Fruit fly (Drosophila melanogaster) whole organism, prepupa: ENCODE measurements around the gene GCS1.
A peak's percentile ranks its signal among the peaks of the same experiment; 100 is the strongest.

Experiments
- Blimp-1 ChIP-seq: fragments of 200-800 bp; sonication (Bioruptor generic); optimal IDR thresholded peaks from 3 replicates; lab custom pipeline; 2017; ENCODE audit warnings: missing biosample characterization, missing genetic modification characterization, mild to moderate bottlenecking, moderate library complexity, missing genetic modification reagents
- CG10631 ChIP-seq: fragments of 200-800 bp; sonication (Bioruptor generic); optimal IDR thresholded peaks from 2 replicates; lab custom pipeline; 2016; ENCODE audit warnings: missing biosample characterization, missing genetic modification characterization
- CG10669 ChIP-seq: fragments of 200-800 bp; sonication (Bioruptor generic); optimal IDR thresholded peaks from 3 replicates; lab custom pipeline; 2018; ENCODE audit warnings: missing biosample characterization, mild to moderate bottlenecking, missing genetic modification characterization, moderate library complexity
- CG11762 ChIP-seq: fragments of 200-800 bp; sonication (Bioruptor generic); optimal IDR thresholded peaks from 3 replicates; lab custom pipeline; 2016; ENCODE audit warnings: missing biosample characterization, missing genetic modification characterization; ENCODE audit not compliant: insufficient read depth
- CG11902 ChIP-seq: fragments of 200-800 bp; sonication (Bioruptor generic); optimal IDR thresholded peaks from 3 replicates; lab custom pipeline; 2016; ENCODE audit warnings: missing biosample characterization, missing genetic modification characterization
- CG15336 ChIP-seq: fragments of 200-800 bp; sonication (Bioruptor generic); IDR thresholded peaks from 2 replicates; pipeline ENCODE4 v1.3.6; 2022; ENCODE audit warnings: missing biosample characterization, missing genetic modification characterization
- CG1621 ChIP-seq: fragments of 200-800 bp; sonication (Bioruptor generic); optimal IDR thresholded peaks from 3 replicates; lab custom pipeline; 2018; ENCODE audit warnings: missing biosample characterization, mild to moderate bottlenecking, missing genetic modification characterization
- CG16779 ChIP-seq: fragments of 200-800 bp; sonication (Bioruptor generic); optimal IDR thresholded peaks from 3 replicates; lab custom pipeline; 2017; ENCODE audit warnings: missing biosample characterization, mild to moderate bottlenecking, missing genetic modification characterization
- CG3032 ChIP-seq: fragments of 200-800 bp; optimal IDR thresholded peaks from 2 replicates; lab custom pipeline; 2019; ENCODE audit warnings: missing biosample characterization, mild to moderate bottlenecking, missing genetic modification characterization, moderate library complexity
- CG32006 ChIP-seq: fragments of 200-800 bp; sonication (Bioruptor generic); optimal IDR thresholded peaks from 3 replicates; lab custom pipeline; 2017; ENCODE audit warnings: missing biosample characterization, mild to moderate bottlenecking, missing genetic modification characterization
- CG3919 ChIP-seq: fragments of 200-800 bp; sonication (Bioruptor generic); optimal IDR thresholded peaks from 3 replicates; lab custom pipeline; 2016; ENCODE audit warnings: missing biosample characterization, missing genetic modification characterization
- CG6163 ChIP-seq: fragments of 200-800 bp; sonication (Bioruptor generic); IDR thresholded peaks from 3 replicates; pipeline ENCODE4 v1.3.6; 2022; ENCODE audit warnings: missing biosample characterization, missing genetic modification characterization
- CG6276 ChIP-seq: fragments of 200-800 bp; sonication (Bioruptor generic); optimal IDR thresholded peaks from 2 replicates; lab custom pipeline; 2017; ENCODE audit warnings: missing biosample characterization, mild to moderate bottlenecking, missing genetic modification characterization
- CG6808 ChIP-seq: fragments of 200-800 bp; sonication (Bioruptor generic); optimal IDR thresholded peaks from 3 replicates; lab custom pipeline; 2017; ENCODE audit warnings: missing biosample characterization, missing genetic modification characterization, mild to moderate bottlenecking, moderate library complexity, missing genetic modification reagents
- CG6854 ChIP-seq: fragments of 200-800 bp; sonication (Bioruptor generic); optimal IDR thresholded peaks from 2 replicates; lab custom pipeline; 2017; ENCODE audit warnings: missing biosample characterization, mild to moderate bottlenecking, missing genetic modification characterization
- CG8119 ChIP-seq: fragments of 200-800 bp; sonication (Bioruptor generic); IDR thresholded peaks from 3 replicates; pipeline ENCODE4 v1.3.6; 2022; ENCODE audit warnings: missing biosample characterization, missing genetic modification characterization
- CG8319 ChIP-seq: fragments of 200-800 bp; sonication (Bioruptor generic); optimal IDR thresholded peaks from 3 replicates; lab custom pipeline; 2016; ENCODE audit warnings: missing biosample characterization, missing genetic modification characterization
- CG8632 ChIP-seq: fragments of 200-800 bp; sonication (Bioruptor generic); optimal IDR thresholded peaks from 3 replicates; lab custom pipeline; 2016; ENCODE audit warnings: missing biosample characterization, missing genetic modification characterization
- Eip78C ChIP-seq: fragments of 200-800 bp; sonication (Bioruptor generic); peaks from one replicate; lab custom pipeline; 2016; ENCODE audit warnings: missing biosample characterization, missing genetic modification characterization
- Ets21C ChIP-seq: fragments of 200-800 bp; sonication (Bioruptor generic); optimal IDR thresholded peaks from 3 replicates; lab custom pipeline; 2016; ENCODE audit warnings: missing biosample characterization, missing genetic modification characterization
- Ets96B ChIP-seq: fragments of 200-800 bp; optimal IDR thresholded peaks from 2 replicates; lab custom pipeline; 2019; ENCODE audit warnings: missing biosample characterization, mild to moderate bottlenecking, missing genetic modification characterization, moderate library complexity
- Gug ChIP-seq: fragments of 200-800 bp; sonication (Bioruptor generic); IDR thresholded peaks from 2 replicates; pipeline ENCODE4 v1.3.6; 2022; ENCODE audit warnings: missing biosample characterization, missing genetic modification characterization
- Hr38 ChIP-seq: sonication (Bioruptor generic); optimal IDR thresholded peaks from 2 replicates; lab custom pipeline; 2016; ENCODE audit warnings: missing biosample characterization, missing genetic modification characterization
- Hr39 ChIP-seq: fragments of 200-800 bp; sonication (Bioruptor generic); optimal IDR thresholded peaks from 2 replicates; lab custom pipeline; 2016; ENCODE audit warnings: missing biosample characterization, missing genetic modification characterization
- Hr4 ChIP-seq: fragments of 200-800 bp; sonication (Bioruptor generic); optimal IDR thresholded peaks from 3 replicates; lab custom pipeline; 2016; ENCODE audit warnings: missing biosample characterization, missing genetic modification characterization
- Met ChIP-seq: fragments of 200-800 bp; sonication (Bioruptor generic); optimal IDR thresholded peaks from 3 replicates; lab custom pipeline; 2016; ENCODE audit warnings: missing biosample characterization, missing genetic modification characterization
- OdsH ChIP-seq: fragments of 200-800 bp; sonication (Bioruptor generic); optimal IDR thresholded peaks from 3 replicates; lab custom pipeline; 2016; ENCODE audit warnings: missing biosample characterization, missing genetic modification characterization
- Sox102F ChIP-seq: fragments of 200-800 bp; sonication (Bioruptor generic); optimal IDR thresholded peaks from 2 replicates; lab custom pipeline; 2016; ENCODE audit warnings: missing biosample characterization, mild to moderate bottlenecking, missing genetic modification characterization
- Sox14 ChIP-seq: fragments of 200-800 bp; sonication (Bioruptor generic); optimal IDR thresholded peaks from 3 replicates; lab custom pipeline; 2016; ENCODE audit warnings: missing biosample characterization, missing genetic modification characterization
- achi ChIP-seq: fragments of 200-800 bp; sonication (Bioruptor generic); optimal IDR thresholded peaks from 3 replicates; lab custom pipeline; 2016; ENCODE audit warnings: missing biosample characterization, missing genetic modification characterization
- acj6 ChIP-seq: fragments of 200-800 bp; sonication (Bioruptor generic); optimal IDR thresholded peaks from 3 replicates; lab custom pipeline; 2016; ENCODE audit warnings: missing biosample characterization, missing genetic modification characterization
- cyc ChIP-seq: fragments of 200-800 bp; sonication (Bioruptor generic); optimal IDR thresholded peaks from 3 replicates; lab custom pipeline; 2016; ENCODE audit warnings: missing biosample characterization, missing genetic modification characterization
- eg ChIP-seq: fragments of 200-800 bp; sonication (Bioruptor generic); IDR thresholded peaks from 3 replicates; pipeline ENCODE4 v1.3.6; 2022; ENCODE audit warnings: missing biosample characterization, missing genetic modification characterization
- esn ChIP-seq: fragments of 200-800 bp; sonication (Bioruptor generic); optimal IDR thresholded peaks from 2 replicates; lab custom pipeline; 2016; ENCODE audit warnings: missing biosample characterization, mild to moderate bottlenecking, missing genetic modification characterization, moderate library complexity
- fd59A ChIP-seq: fragments of 200-800 bp; sonication (Bioruptor generic); optimal IDR thresholded peaks from 2 replicates; lab custom pipeline; 2017; ENCODE audit warnings: missing biosample characterization, mild to moderate bottlenecking, missing genetic modification characterization, missing genetic modification reagents
- fd85E ChIP-seq: fragments of 200-800 bp; sonication (Bioruptor generic); optimal IDR thresholded peaks from 3 replicates; lab custom pipeline; 2016; ENCODE audit warnings: missing biosample characterization, missing genetic modification characterization
- fkh ChIP-seq: fragments of 200-800 bp; sonication (Bioruptor generic); optimal IDR thresholded peaks from 3 replicates; lab custom pipeline; 2017; ENCODE audit warnings: missing biosample characterization, mild to moderate bottlenecking, missing genetic modification characterization, moderate library complexity
- net ChIP-seq: fragments of 200-800 bp; sonication (Bioruptor generic); optimal IDR thresholded peaks from 3 replicates; lab custom pipeline; 2016; ENCODE audit warnings: missing biosample characterization, missing genetic modification characterization
- pdm3 ChIP-seq: fragments of 200-800 bp; sonication (Bioruptor generic); optimal IDR thresholded peaks from 3 replicates; lab custom pipeline; 2016; ENCODE audit warnings: missing biosample characterization, missing genetic modification characterization
- salr ChIP-seq, 2 experiments: fragments of 200-800 bp; sonication (Bioruptor generic); optimal IDR thresholded peaks; 3 replicates each; lab custom pipeline; 2016 to 2018; ENCODE audit warnings: missing biosample characterization in 2 of 2, missing genetic modification characterization in 2 of 2, mild to moderate bottlenecking in 1 of 2
- spab ChIP-seq: fragments of 200-800 bp; sonication (Bioruptor generic); optimal IDR thresholded peaks from 2 replicates; lab custom pipeline; 2017; ENCODE audit warnings: missing biosample characterization, mild to moderate bottlenecking, missing genetic modification characterization, missing genetic modification reagents
- ss ChIP-seq, 2 experiments: fragments of 200-800 bp; sonication (Bioruptor generic); optimal IDR thresholded peaks; 2 replicates in 1 of 2; 3 replicates in 1 of 2; lab custom pipeline; 2017 to 2018; ENCODE audit warnings: mild to moderate bottlenecking in 2 of 2, missing biosample characterization in 2 of 2, missing genetic modification characterization in 2 of 2, moderate library complexity in 1 of 2
- topi ChIP-seq: fragments of 200-800 bp; sonication (Bioruptor generic); optimal IDR thresholded peaks from 3 replicates; lab custom pipeline; 2016; ENCODE audit warnings: missing biosample characterization, missing genetic modification characterization
- vri ChIP-seq: fragments of 200-800 bp; sonication (Bioruptor generic); optimal IDR thresholded peaks from 3 replicates; lab custom pipeline; 2016; ENCODE audit warnings: missing biosample characterization, mild to moderate bottlenecking, missing genetic modification characterization

The GCS1 gene

DNA sequence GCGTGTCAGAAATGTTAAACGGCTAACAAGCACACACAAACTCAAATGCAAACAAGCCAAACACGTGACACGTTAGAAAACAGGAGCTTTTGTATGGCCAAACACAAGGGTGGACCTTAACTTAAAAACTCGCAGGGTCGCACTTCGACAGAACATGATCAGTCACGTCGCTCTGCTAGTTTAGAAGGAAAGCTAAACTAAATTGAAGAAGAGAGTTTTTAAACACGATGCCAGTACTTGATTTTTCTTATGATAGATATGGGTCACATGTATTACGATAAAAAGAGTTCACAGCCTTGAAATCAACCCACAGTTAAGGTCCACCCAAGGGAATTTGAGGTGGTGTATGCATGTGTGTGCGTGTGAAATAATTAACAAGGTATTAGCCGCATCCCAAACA, 30.6 kb upstream of the GCS1 start:
- TF ChIP-seq CG8119 (no peak), CG6854 (no peak), fkh (no peak), CG16779 (tag; lab: Kevin White, UChicago) (no peak), pdm3 (GFP tag; lab: Kevin White, UChicago) (no peak), Sox102F (GFP tag; lab: Kevin White, UChicago) (no peak), CG8319 (GFP tag; lab: Kevin White, UChicago) (no peak), CG3032 (tag; lab: Kevin White, UChicago) (no peak), CG11762 (GFP tag; lab: Kevin White, UChicago) (no peak), CG10631 (GFP tag; lab: Kevin White, UChicago) (no peak), CG6808 (no peak), CG15336 (GFP tag; lab: Robert Waterston, UW) (no peak), Ets21C (no peak), topi (GFP tag; lab: Kevin White, UChicago) (no peak), achi (GFP tag; lab: Kevin White, UChicago) (peak; percentile 1), Gug (GFP tag; lab: Robert Waterston, UW) (no peak), OdsH (GFP tag; lab: Kevin White, UChicago) (peak; percentile 8), spab (GFP tag; lab: Kevin White, UChicago) (no peak), Hr39 (GFP tag; lab: Kevin White, UChicago) (no peak), Hr4 (GFP tag; lab: Kevin White, UChicago) (no peak), eg (GFP tag; lab: Robert Waterston, UW) (0 out of 3 replicates have a peak, but pooled peaks have one; percentile 17), net (GFP tag; lab: Kevin White, UChicago) (no peak), salr (GFP tag; optimal IDR thresholded peaks at IDR 0.05; lab: Kevin White, UChicago) (no peak), CG6276 (GFP tag; lab: Kevin White, UChicago) (no peak), fd85E (GFP tag; lab: Kevin White, UChicago) (no peak), Hr38 (GFP tag; lab: Kevin White, UChicago) (no peak), Ets96B (tag; lab: Kevin White, UChicago) (no peak), Sox14 (GFP tag; lab: Kevin White, UChicago) (no peak), Eip78C (GFP tag; lab: Kevin White, UChicago) (no peak), Blimp-1 (GFP tag; lab: Kevin White, UChicago) (no peak), vri (GFP tag; lab: Kevin White, UChicago) (no peak), ss (GFP tag; optimal IDR thresholded peaks at IDR 0.05; lab: Kevin White, UChicago) (peak in 1 of 2 experiments; percentile 7), fd59A (GFP tag; lab: Kevin White, UChicago) (no peak), CG8632 (no peak), esn (GFP tag; lab: Kevin White, UChicago) (no peak), CG32006 (GFP tag; lab: Kevin White, UChicago) (peak; percentile 5), CG6163 (GFP tag; lab: Robert Waterston, UW) (no peak)

DNA sequence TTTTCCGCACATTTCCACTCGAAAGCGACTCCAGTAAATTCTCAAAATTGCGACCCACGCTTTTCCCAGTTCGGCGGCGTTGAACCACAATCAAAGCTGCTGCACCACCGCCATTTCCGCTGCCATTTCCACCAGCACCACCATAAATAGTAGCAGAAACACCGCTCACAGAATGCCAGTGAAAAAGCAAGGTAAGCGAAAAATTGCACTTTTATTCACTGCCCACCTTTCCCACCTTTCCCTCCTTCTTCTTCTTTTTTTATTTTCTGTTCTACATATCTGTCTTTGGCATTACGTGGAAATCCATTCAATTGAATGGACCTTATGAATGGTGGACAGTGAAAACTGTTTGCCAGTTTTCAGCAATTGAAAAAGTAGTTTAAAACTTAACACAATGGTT, 26.5 kb upstream of the GCS1 start:
- TF ChIP-seq CG6854 (no peak), CG11902 (GFP tag; lab: Kevin White, UChicago) (no peak), CG1621 (tag; lab: Kevin White, UChicago) (no peak), Met (no peak), CG6276 (GFP tag; lab: Kevin White, UChicago) (no peak), acj6 (GFP tag; lab: Kevin White, UChicago) (no peak), achi (GFP tag; lab: Kevin White, UChicago) (no peak), CG3919 (GFP tag; lab: Kevin White, UChicago) (no peak), fd59A (GFP tag; lab: Kevin White, UChicago) (no peak), CG6808 (no peak), cyc (GFP tag; lab: Kevin White, UChicago) (no peak), CG10669 (GFP tag; lab: Kevin White, UChicago) (no peak), Sox102F (GFP tag; lab: Kevin White, UChicago) (no peak), topi (GFP tag; lab: Kevin White, UChicago) (no peak), CG10631 (GFP tag; lab: Kevin White, UChicago) (no peak), CG16779 (tag; lab: Kevin White, UChicago) (no peak)
